Fruit fly (Drosophila melanogaster): ENCODE data around the gene CG44040.

- TF ChIP-seq CG8478 (optimal IDR thresholded peaks at IDR 0.05) (no peak), CTCF (optimal IDR thresholded peaks at IDR 0.05) (no peak)
Measured at dm6 chr3R:15356645-15357431, 36.7 kb downstream of the CG44040 start, which contains the start of the genes Atg4b and Hibch.

Measured in S2 (cell line).